Fruit fly (Drosophila melanogaster) whole organism, embryonic: Measurements from ENCODE around the gene CG12112.
A peak's percentile ranks its signal among the peaks of the same experiment; 100 is the strongest.

Source experiments
- CG10431 ChIP-seq: fragments of 200-800 bp; sonication (Bioruptor generic); optimal IDR thresholded peaks from 3 replicates; lab custom pipeline; 2018; ENCODE audit warnings: missing biosample characterization, mild to moderate bottlenecking, missing genetic modification characterization
- CG10959 ChIP-seq: fragments of 200-800 bp; sonication (Bioruptor generic); IDR thresholded peaks from 2 replicates; pipeline ENCODE4 v1.3.6; 2022; ENCODE audit warnings: missing biosample characterization, missing genetic modification characterization
- CG10979 ChIP-seq: fragments of 200-800 bp; sonication (Bioruptor generic); optimal IDR thresholded peaks from 2 replicates; lab custom pipeline; 2018; ENCODE audit warnings: missing biosample characterization, mild to moderate bottlenecking, missing genetic modification characterization, moderate library complexity
- CG12391 ChIP-seq: fragments of 200-800 bp; sonication (Bioruptor generic); optimal IDR thresholded peaks from 3 replicates; lab custom pipeline; 2018; ENCODE audit warnings: missing biosample characterization, mild to moderate bottlenecking, missing genetic modification characterization, moderate library complexity
- CG12744 ChIP-seq: fragments of 200-800 bp; sonication (Bioruptor generic); optimal IDR thresholded peaks from 2 replicates; lab custom pipeline; 2016; ENCODE audit warnings: missing biosample characterization, missing genetic modification characterization
- CG14667 ChIP-seq: fragments of 200-800 bp; sonication (Bioruptor generic); IDR thresholded peaks from 2 replicates; pipeline ENCODE4 v1.3.6; 2022; ENCODE audit warnings: missing biosample characterization, missing genetic modification characterization
- CG1647 ChIP-seq: fragments of 200-800 bp; sonication (Bioruptor generic); optimal IDR thresholded peaks from 3 replicates; lab custom pipeline; 2016; ENCODE audit warnings: missing biosample characterization, missing genetic modification characterization
- CG16779 ChIP-seq: fragments of 200-800 bp; sonication (Bioruptor generic); IDR thresholded peaks from 2 replicates; pipeline ENCODE4 v1.3.6; 2022; ENCODE audit warnings: missing biosample characterization, missing genetic modification characterization
- CG16815 ChIP-seq: fragments of 200-800 bp; sonication (Bioruptor generic); optimal IDR thresholded peaks from 3 replicates; lab custom pipeline; 2017; ENCODE audit warnings: missing biosample characterization, mild to moderate bottlenecking, missing genetic modification characterization
- CG18476 ChIP-seq: fragments of 200-800 bp; sonication (Bioruptor generic); optimal IDR thresholded peaks from 2 replicates; lab custom pipeline; 2016; ENCODE audit warnings: missing biosample characterization, mild to moderate bottlenecking, missing genetic modification characterization
- CG2875 ChIP-seq: fragments of 200-800 bp; sonication (Bioruptor generic); optimal IDR thresholded peaks from 2 replicates; lab custom pipeline; 2017; ENCODE audit warnings: missing biosample characterization, mild to moderate bottlenecking, missing genetic modification characterization, missing genetic modification reagents
- CG30020 ChIP-seq: fragments of 200-800 bp; optimal IDR thresholded peaks from 2 replicates; lab custom pipeline; 2019; ENCODE audit warnings: missing biosample characterization, mild to moderate bottlenecking, missing genetic modification characterization, moderate library complexity
- CG31388 ChIP-seq: fragments of 200-800 bp; sonication (Bioruptor generic); optimal IDR thresholded peaks from 2 replicates; lab custom pipeline; 2016; ENCODE audit warnings: missing biosample characterization, missing genetic modification characterization
- CG3281 ChIP-seq: fragments of 200-800 bp; sonication (Bioruptor generic); optimal IDR thresholded peaks from 3 replicates; lab custom pipeline; 2017; ENCODE audit warnings: missing biosample characterization, mild to moderate bottlenecking, missing genetic modification characterization
- CG33557 ChIP-seq: fragments of 200-800 bp; sonication (Bioruptor generic); optimal IDR thresholded peaks from 2 replicates; lab custom pipeline; 2019; ENCODE audit warnings: missing biosample characterization, mild to moderate bottlenecking, missing genetic modification characterization, moderate library complexity
- CG3847 ChIP-seq: fragments of 200-800 bp; sonication (Bioruptor generic); IDR thresholded peaks from 2 replicates; pipeline ENCODE4 v1.3.6; 2022; ENCODE audit warnings: missing biosample characterization, missing genetic modification characterization
- CG3995 ChIP-seq: fragments of 200-800 bp; sonication (Bioruptor generic); optimal IDR thresholded peaks from 3 replicates; lab custom pipeline; 2016; ENCODE audit warnings: missing biosample characterization, missing genetic modification characterization
- CG4328 ChIP-seq: fragments of 200-800 bp; sonication (Bioruptor generic); optimal IDR thresholded peaks from 3 replicates; lab custom pipeline; 2017; ENCODE audit warnings: missing biosample characterization, missing genetic modification reagents, missing genetic modification characterization
- CG6813 ChIP-seq: fragments of 200-800 bp; sonication (Bioruptor generic); optimal IDR thresholded peaks from 2 replicates; lab custom pipeline; 2017; ENCODE audit warnings: missing biosample characterization, missing genetic modification characterization, mild to moderate bottlenecking, moderate library complexity, missing genetic modification reagents
- CG8281 ChIP-seq: fragments of 200-800 bp; sonication (Bioruptor generic); optimal IDR thresholded peaks from 2 replicates; lab custom pipeline; 2018; ENCODE audit warnings: missing biosample characterization, mild to moderate bottlenecking, missing genetic modification characterization, moderate library complexity
- CG8944 ChIP-seq: fragments of 200-800 bp; sonication (Bioruptor generic); optimal IDR thresholded peaks from 3 replicates; lab custom pipeline; 2016; ENCODE audit warnings: missing biosample characterization, missing genetic modification characterization
- CG9932 ChIP-seq: fragments of 200-800 bp; sonication (Bioruptor generic); IDR thresholded peaks from 2 replicates; pipeline ENCODE4 v1.3.6; 2022; ENCODE audit warnings: missing biosample characterization, missing genetic modification characterization
- CkIIα-i1 ChIP-seq: fragments of 200-800 bp; sonication (Bioruptor generic); IDR thresholded peaks from 2 replicates; pipeline ENCODE4 v1.3.6; 2022; ENCODE audit warnings: missing biosample characterization, missing genetic modification characterization
- Dip2 ChIP-seq: fragments of 200-800 bp; sonication (Bioruptor generic); IDR thresholded peaks from 2 replicates; pipeline ENCODE4 v1.3.6; 2022; ENCODE audit warnings: missing biosample characterization, missing genetic modification characterization
- E2f1 ChIP-seq: fragments of 200-800 bp; sonication (Bioruptor generic); IDR thresholded peaks from 2 replicates; pipeline ENCODE4 v1.3.6; 2022; ENCODE audit warnings: missing biosample characterization, missing genetic modification characterization
- HLH54F ChIP-seq: fragments of 200-800 bp; sonication (Bioruptor generic); optimal IDR thresholded peaks from 3 replicates; lab custom pipeline; 2016; ENCODE audit warnings: missing biosample characterization, missing genetic modification characterization
- Med ChIP-seq: fragments of 200-800 bp; sonication (Bioruptor generic); peaks from one replicate; lab custom pipeline; 2016; ENCODE audit warnings: missing biosample characterization, missing genetic modification characterization, mild to moderate bottlenecking, inconsistent platforms, moderate library complexity
- NC2β ChIP-seq: fragments of 200-800 bp; sonication (Bioruptor generic); optimal IDR thresholded peaks from 2 replicates; lab custom pipeline; 2016; ENCODE audit warnings: missing biosample characterization, missing genetic modification characterization
- NFAT ChIP-seq: fragments of 200-800 bp; sonication (Bioruptor generic); IDR thresholded peaks from 2 replicates; pipeline ENCODE4 v1.3.6; 2022; ENCODE audit warnings: missing biosample characterization, missing genetic modification characterization
- Nf-YA ChIP-seq: fragments of 200-800 bp; sonication (Bioruptor generic); IDR thresholded peaks from 2 replicates; pipeline ENCODE4 v1.3.6; 2022; ENCODE audit warnings: missing biosample characterization, missing genetic modification characterization
- NfI ChIP-seq: fragments of 200-800 bp; sonication (Bioruptor generic); optimal IDR thresholded peaks from 3 replicates; lab custom pipeline; 2018; ENCODE audit warnings: missing biosample characterization, mild to moderate bottlenecking, missing genetic modification characterization, moderate library complexity
- Pdp1 ChIP-seq, 2 experiments: fragments of 200-800 bp; sonication (Bioruptor generic); optimal IDR thresholded peaks; 3 replicates each; lab custom pipeline; 2016; ENCODE audit warnings: missing biosample characterization in 2 of 2, missing genetic modification characterization in 2 of 2, mild to moderate bottlenecking in 1 of 2, moderate library complexity in 1 of 2
- Rx ChIP-seq: fragments of 200-800 bp; sonication (Bioruptor generic); IDR thresholded peaks from 2 replicates; pipeline ENCODE4 v1.3.6; 2022; ENCODE audit warnings: missing biosample characterization, missing genetic modification characterization
- TFAM ChIP-seq: fragments of 200-800 bp; sonication (Bioruptor generic); optimal IDR thresholded peaks from 2 replicates; lab custom pipeline; 2017; ENCODE audit warnings: missing biosample characterization, missing genetic modification characterization, inconsistent platforms
- abd-A ChIP-seq: fragments of 200-800 bp; sonication (Bioruptor generic); optimal IDR thresholded peaks from 3 replicates; lab custom pipeline; 2019; ENCODE audit warnings: missing biosample characterization, mild to moderate bottlenecking, missing genetic modification characterization, moderate library complexity
- bsh ChIP-seq, 2 experiments: fragments of 200-800 bp; sonication (Bioruptor generic); optimal IDR thresholded peaks; 2 replicates each; lab custom pipeline; 2017 to 2018; ENCODE audit warnings: mild to moderate bottlenecking in 2 of 2, missing biosample characterization in 2 of 2, missing genetic modification characterization in 2 of 2, moderate library complexity in 1 of 2
- cas ChIP-seq: fragments of 200-800 bp; sonication (Bioruptor generic); IDR thresholded peaks from 2 replicates; pipeline ENCODE4 v1.3.6; 2022; ENCODE audit warnings: missing biosample characterization, missing genetic modification characterization
- dysf ChIP-seq: fragments of 200-800 bp; sonication (Bioruptor generic); IDR thresholded peaks from 3 replicates; pipeline ENCODE4 v1.3.6; 2022; ENCODE audit warnings: missing biosample characterization, missing genetic modification characterization
- emc ChIP-seq: fragments of 200-800 bp; sonication (Bioruptor generic); optimal IDR thresholded peaks from 2 replicates; lab custom pipeline; 2016; ENCODE audit warnings: missing biosample characterization, missing genetic modification characterization
- jing ChIP-seq: fragments of 200-800 bp; sonication (Bioruptor generic); optimal IDR thresholded peaks from 2 replicates; lab custom pipeline; 2018; ENCODE audit warnings: missing biosample characterization, mild to moderate bottlenecking, missing genetic modification characterization
- kni ChIP-seq: fragments of 200-800 bp; sonication (Bioruptor generic); optimal IDR thresholded peaks from 3 replicates; lab custom pipeline; 2017; ENCODE audit warnings: mild to moderate bottlenecking, missing biosample characterization, missing genetic modification reagents, missing genetic modification characterization
- mam ChIP-seq: fragments of 200-800 bp; sonication (Bioruptor generic); optimal IDR thresholded peaks from 3 replicates; lab custom pipeline; 2016; ENCODE audit warnings: missing biosample characterization, missing genetic modification characterization
- pan ChIP-seq, 4 experiments: fragments of >200 bp in 3 of 4; fragments of 200-800 bp in 1 of 4; sonication (Bioruptor generic) in 1 of 4; optimal IDR thresholded peaks in 3 of 4; IDR thresholded peaks in 1 of 4; 2 replicates each; pipeline versions ENCODE4 v1.3.6 to Lab custom; 2017 to 2022; ENCODE audit warnings: missing biosample characterization in 2 of 4, missing genetic modification characterization in 2 of 4, mixed read lengths in 1 of 4
- row ChIP-seq: fragments of 200-800 bp; sonication (Bioruptor generic); IDR thresholded peaks from 3 replicates; pipeline ENCODE4 v1.3.6; 2022; ENCODE audit warnings: missing biosample characterization, missing genetic modification characterization
- run ChIP-seq: fragments of 200-800 bp; sonication (Bioruptor generic); optimal IDR thresholded peaks from 3 replicates; lab custom pipeline; 2018; ENCODE audit warnings: missing biosample characterization, mild to moderate bottlenecking, missing genetic modification characterization
- sens ChIP-seq: fragments of 200-800 bp; sonication (Bioruptor generic); peaks from one replicate; lab custom pipeline; 2016; ENCODE audit warnings: missing biosample characterization, missing genetic modification characterization
- sna ChIP-seq: fragments of 200-800 bp; sonication (Bioruptor generic); IDR thresholded peaks from 2 replicates; pipeline ENCODE4 v1.3.6; 2022; ENCODE audit warnings: missing biosample characterization, missing genetic modification characterization; ENCODE audit not compliant: partially characterized antibody
- sr ChIP-seq: fragments of 200-800 bp; sonication (Bioruptor generic); IDR thresholded peaks from 3 replicates; pipeline ENCODE4 v1.3.6; 2022; ENCODE audit warnings: missing biosample characterization, missing genetic modification characterization
- sug ChIP-seq: fragments of 200-800 bp; optimal IDR thresholded peaks from 2 replicates; lab custom pipeline; 2019; ENCODE audit warnings: missing biosample characterization, mild to moderate bottlenecking, missing genetic modification characterization, moderate library complexity
- unc-4 ChIP-seq: fragments of 200-800 bp; sonication (Bioruptor generic); IDR thresholded peaks from 2 replicates; pipeline ENCODE4 v1.3.6; 2022; ENCODE audit warnings: missing biosample characterization, missing genetic modification characterization; ENCODE audit not compliant: partially characterized antibody
- wor ChIP-seq: fragments of 200-800 bp; sonication (Bioruptor generic); IDR thresholded peaks from 2 replicates; pipeline ENCODE4 v1.3.6; 2022; ENCODE audit warnings: missing biosample characterization, missing genetic modification characterization

The CG12112 gene

DNA sequence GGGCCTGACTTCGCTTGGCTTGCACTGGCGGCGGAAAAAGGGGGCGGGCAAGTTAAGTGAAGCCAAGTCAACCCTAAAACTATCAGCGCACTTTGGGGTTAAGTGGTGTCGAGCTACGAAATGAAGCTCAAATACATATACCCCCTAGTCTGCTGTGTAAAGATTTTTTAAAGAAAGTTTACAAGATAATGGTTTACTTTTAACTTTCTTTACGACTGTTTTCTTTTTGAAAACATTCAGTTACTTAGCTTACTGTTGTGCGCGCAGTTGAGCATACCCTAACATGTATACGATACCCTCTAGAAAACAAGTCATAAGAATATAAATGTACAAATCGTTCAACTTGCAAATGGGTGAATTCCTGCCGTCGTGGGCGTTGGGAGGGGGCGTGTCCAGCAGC, 17.3 kb downstream of the CG12112 start (continued):
- TF ChIP-seq CG18476 (GFP tag; lab: Kevin White, UChicago) (peak; percentile 5), sr (GFP tag; lab: Robert Waterston, UW) (no peak), Rx (GFP tag; lab: Robert Waterston, UW) (peak; percentile 32; the same call in 1 of the 2 replicates), pan (optimal IDR thresholded peaks at IDR 0.05; lab: Kevin White, UChicago) (no peak), pan (GFP tag; optimal IDR thresholded peaks at IDR 0.05 in 1 of 2, IDR thresholded peaks at IDR 0.05 in 1 of 2) (peak in 1 of 2 experiments; percentile 39), cas (GFP tag; lab: Robert Waterston, UW) (no peak), Med (GFP tag; lab: Kevin White, UChicago) (peak; percentile 69), CG9932 (GFP tag; lab: Robert Waterston, UW) (peak; percentile 33; the same call in 1 of the 2 replicates), mam (GFP tag; lab: Kevin White, UChicago) (peak; percentile 40), CG2875 (GFP tag; lab: Kevin White, UChicago) (no peak), dysf (GFP tag; lab: Robert Waterston, UW) (peak; percentile 53; the same call in 1 of the 3 replicates), CG3281 (GFP tag; lab: Kevin White, UChicago) (no peak), NC2β (GFP tag; lab: Kevin White, UChicago) (no peak), CG10979 (peak; percentile 22), CG8281 (no peak), CG3847 (GFP tag; lab: Robert Waterston, UW) (peak; percentile 27; the same call in 1 of the 2 replicates), CG4328 (GFP tag; lab: Kevin White, UChicago) (no peak), CG30020 (tag; lab: Kevin White, UChicago) (no peak), row (peak; percentile 67), sens (GFP tag; lab: Kevin White, UChicago) (peak; percentile 59), CG6813 (peak; percentile 29), HLH54F (no peak), CG10431 (GFP tag; lab: Kevin White, UChicago) (no peak), CG16779 (no peak), run (tag; lab: Kevin White, UChicago) (no peak), sna (GFP tag; lab: Robert Waterston, UW) (no peak), sug (tag; lab: Kevin White, UChicago) (no peak), CG1647 (GFP tag; lab: Kevin White, UChicago) (no peak), jing (GFP tag; lab: Kevin White, UChicago) (no peak), CG33557 (no peak), emc (GFP tag; lab: Kevin White, UChicago) (no peak), CG16815 (no peak), bsh (GFP tag; optimal IDR thresholded peaks at IDR 0.05; lab: Kevin White, UChicago) (peak in 1 of 2 experiments; percentile 48), Dip2 (GFP tag; lab: Robert Waterston, UW) (no peak), Nf-YA (GFP tag; lab: Robert Waterston, UW) (0 out of 2 replicates have a peak, but pooled peaks have one; percentile 25), CG10959 (GFP tag; lab: Robert Waterston, UW) (no peak), CG3995 (GFP tag; lab: Kevin White, UChicago) (no peak), CkIIα-i1 (no peak), abd-A (no peak), CG12391 (tag; lab: Kevin White, UChicago) (peak; percentile 33), kni (GFP tag; lab: Kevin White, UChicago) (no peak), NfI (peak; percentile 33), TFAM (GFP tag; lab: Kevin White, UChicago) (no peak), Pdp1 (GFP tag; optimal IDR thresholded peaks at IDR 0.05; lab: Kevin White, UChicago) (no peak), wor (GFP tag; lab: Robert Waterston, UW) (no peak), unc-4 (GFP tag; lab: Robert Waterston, UW) (no peak), CG12744 (no peak), CG31388 (GFP tag; lab: Kevin White, UChicago) (no peak), NFAT (GFP tag; lab: Robert Waterston, UW) (no peak), CG8944 (no peak), CG14667 (GFP tag; lab: Robert Waterston, UW) (no peak), E2f1 (GFP tag; lab: Robert Waterston, UW) (no peak)
